Worm (Caenorhabditis elegans) whole organism, young adult: ENCODE results near the gene sqd-1.

ENCODE experiments used
- B0019.2 ChIP-seq: fragments of 200-800 bp; sonication (Bioruptor generic); conservative IDR thresholded peaks from 2 replicates; pipeline ENCODE4 v1.3.6; 2022; ENCODE audit warnings: missing genetic modification reagents, missing genetic modification characterization, missing compliant biosample characterization
- F23B12.7 ChIP-seq: sonication (generic microtip); optimal IDR thresholded peaks from 2 replicates; lab custom pipeline; 2017; ENCODE audit warnings: missing genetic modification characterization, mild to moderate bottlenecking, missing compliant biosample characterization, antibody characterized with exemption, moderate library complexity; ENCODE audit not compliant: insufficient read depth
- F39B2.1 ChIP-seq: fragments of 200-800 bp; sonication (Bioruptor generic); IDR thresholded peaks from 2 replicates; pipeline ENCODE4 v1.3.6; 2022; ENCODE audit warnings: missing genetic modification reagents, missing genetic modification characterization, missing compliant biosample characterization
- F49E8.2 ChIP-seq: sonication (generic microtip); optimal IDR thresholded peaks from 3 replicates; lab custom pipeline; 2017; ENCODE audit warnings: missing genetic modification characterization, mild to moderate bottlenecking, missing compliant biosample characterization, antibody characterized with exemption, moderate library complexity; ENCODE audit not compliant: insufficient read depth
- F52B5.7 ChIP-seq: sonication (generic microtip); optimal IDR thresholded peaks from 2 replicates; lab custom pipeline; 2016; ENCODE audit warnings: mild to moderate bottlenecking, missing genetic modification characterization, missing compliant biosample characterization
- K12H6.12 ChIP-seq: fragments of 200-800 bp; sonication (Bioruptor generic); optimal IDR thresholded peaks from 2 replicates; lab custom pipeline; 2018; ENCODE audit warnings: mild to moderate bottlenecking, missing genetic modification characterization, missing compliant biosample characterization
- T26A5.8 ChIP-seq: sonication (generic microtip); optimal IDR thresholded peaks from 2 replicates; lab custom pipeline; 2016; ENCODE audit warnings: missing genetic modification characterization, missing compliant biosample characterization
- Y53F4B.3 ChIP-seq: fragments of 200-800 bp; sonication (Bioruptor generic); IDR thresholded peaks from 2 replicates; pipeline ENCODE4 v1.3.6; 2022; ENCODE audit warnings: missing genetic modification reagents, missing genetic modification characterization, missing compliant biosample characterization
- Y53G8AR.9 ChIP-seq: fragments of 200-800 bp; sonication (Bioruptor generic); conservative IDR thresholded peaks from 2 replicates; pipeline ENCODE4 v1.3.6; 2022; ENCODE audit warnings: missing genetic modification reagents, missing genetic modification characterization, missing compliant biosample characterization
- Y56A3A.18 ChIP-seq: fragments of 200-800 bp; sonication (Bioruptor generic); IDR thresholded peaks from 2 replicates; pipeline ENCODE4 v1.3.6; 2022; ENCODE audit warnings: missing genetic modification reagents, missing genetic modification characterization, missing compliant biosample characterization
- ZK185.1 ChIP-seq: sonication (generic microtip); optimal IDR thresholded peaks from 2 replicates; lab custom pipeline; 2016; ENCODE audit warnings: mild to moderate bottlenecking, missing genetic modification characterization, missing compliant biosample characterization; ENCODE audit not compliant: poor library complexity, severe bottlenecking
- cebp-1 ChIP-seq, 2 experiments: fragments of 200-800 bp in 1 of 2; sonication (Bioruptor generic) in 1 of 2; sonication (generic microtip) in 1 of 2; IDR thresholded peaks in 1 of 2; optimal IDR thresholded peaks in 1 of 2; 2 replicates each; pipeline versions ENCODE4 v1.3.6 to Lab custom; 2017 to 2022; ENCODE audit warnings: missing compliant biosample characterization in 2 of 2, missing genetic modification characterization in 2 of 2, mild to moderate bottlenecking in 1 of 2, missing genetic modification reagents in 1 of 2, moderate library complexity in 1 of 2
- ceh-91 ChIP-seq: fragments of 200-800 bp; sonication (Bioruptor generic); IDR thresholded peaks from 2 replicates; pipeline ENCODE4 v1.3.6; 2022; ENCODE audit warnings: missing genetic modification reagents, missing genetic modification characterization, missing compliant biosample characterization
- chd-7 ChIP-seq: sonication (generic microtip); optimal IDR thresholded peaks from 2 replicates; lab custom pipeline; 2016; ENCODE audit warnings: mild to moderate bottlenecking, missing genetic modification characterization, moderate library complexity, missing compliant biosample characterization
- dox-1 ChIP-seq: fragments of 200-800 bp; sonication (Bioruptor generic); IDR thresholded peaks from 2 replicates; pipeline ENCODE4 v1.3.6; 2022; ENCODE audit warnings: missing genetic modification reagents, missing genetic modification characterization, missing compliant biosample characterization
- egl-44 ChIP-seq: fragments of 200-800 bp; sonication (Bioruptor generic); IDR thresholded peaks from 2 replicates; pipeline ENCODE4 v1.3.6; 2022; ENCODE audit warnings: missing genetic modification reagents, missing genetic modification characterization, missing compliant biosample characterization
- ets-4 ChIP-seq: fragments of 200-800 bp; sonication (Bioruptor generic); optimal IDR thresholded peaks from 2 replicates; lab custom pipeline; 2018; ENCODE audit warnings: mild to moderate bottlenecking, missing genetic modification characterization, missing compliant biosample characterization
- gei-17 ChIP-seq: fragments of 200-800 bp; sonication (Bioruptor generic); optimal IDR thresholded peaks from 2 replicates; lab custom pipeline; 2018; ENCODE audit warnings: mild to moderate bottlenecking, missing genetic modification characterization, missing compliant biosample characterization
- him-1 ChIP-seq: sonication (generic microtip); optimal IDR thresholded peaks from 2 replicates; lab custom pipeline; 2016; ENCODE audit warnings: missing genotype, missing genetic modification reagents, missing genetic modification characterization, missing compliant biosample characterization
- hlh-12 ChIP-seq: sonication (generic microtip); optimal IDR thresholded peaks from 2 replicates; lab custom pipeline; 2016; ENCODE audit warnings: missing genetic modification characterization, missing compliant biosample characterization
- hmg-20 ChIP-seq: fragments of 200-800 bp; sonication (Bioruptor generic); IDR thresholded peaks from 2 replicates; pipeline ENCODE4 v1.3.6; 2022; ENCODE audit warnings: missing genetic modification reagents, missing genetic modification characterization, missing compliant biosample characterization
- let-607 ChIP-seq, 2 experiments: fragments of 200-800 bp in 1 of 2; sonication (Bioruptor generic) in 1 of 2; sonication (generic microtip) in 1 of 2; optimal IDR thresholded peaks; 2 replicates each; lab custom pipeline; 2016 to 2018; ENCODE audit warnings: mild to moderate bottlenecking in 2 of 2, missing compliant biosample characterization in 2 of 2, missing genetic modification characterization in 2 of 2, moderate library complexity in 2 of 2, missing genotype in 1 of 2
- lin-26 ChIP-seq: fragments of 200-800 bp; sonication (Bioruptor generic); IDR thresholded peaks from 2 replicates; pipeline ENCODE4 v1.3.6; 2022; ENCODE audit warnings: missing genetic modification reagents, missing genetic modification characterization, missing compliant biosample characterization
- lin-40 ChIP-seq: sonication (generic microtip); optimal IDR thresholded peaks from 2 replicates; lab custom pipeline; 2016; ENCODE audit warnings: missing genetic modification characterization, mild to moderate bottlenecking, missing compliant biosample characterization, missing genotype, missing genetic modification reagents
- lir-1 ChIP-seq: fragments of 200-800 bp; sonication (Bioruptor generic); conservative IDR thresholded peaks from 2 replicates; pipeline ENCODE4 v1.3.6; 2022; ENCODE audit warnings: missing genetic modification reagents, missing genetic modification characterization, missing compliant biosample characterization
- lsl-1 ChIP-seq: fragments of 200-800 bp; sonication (Bioruptor generic); optimal IDR thresholded peaks from 2 replicates; lab custom pipeline; 2018; ENCODE audit warnings: mild to moderate bottlenecking, missing genetic modification characterization, moderate library complexity, missing compliant biosample characterization
- madf-6 ChIP-seq: fragments of 200-800 bp; sonication (Bioruptor generic); IDR thresholded peaks from 2 replicates; pipeline ENCODE4 v1.3.6; 2022; ENCODE audit warnings: missing genetic modification reagents, missing genetic modification characterization, missing compliant biosample characterization
- madf-8 ChIP-seq: fragments of 200-800 bp; sonication (Bioruptor generic); conservative IDR thresholded peaks from 2 replicates; pipeline ENCODE4 v1.3.6; 2022; ENCODE audit warnings: missing genetic modification reagents, missing genetic modification characterization, missing compliant biosample characterization
- mcd-1 ChIP-seq: fragments of 200-800 bp; sonication (Bioruptor generic); IDR thresholded peaks from 2 replicates; pipeline ENCODE4 v1.3.6; 2022; ENCODE audit warnings: missing genetic modification reagents, missing genetic modification characterization, missing compliant biosample characterization
- mel-28 ChIP-seq: sonication (generic microtip); optimal IDR thresholded peaks from 2 replicates; lab custom pipeline; 2016; ENCODE audit warnings: borderline replicate concordance, mild to moderate bottlenecking, missing genetic modification characterization, missing compliant biosample characterization
- mes-4 ChIP-seq: sonication (generic microtip); optimal IDR thresholded peaks from 2 replicates; lab custom pipeline; 2016; ENCODE audit warnings: missing genotype, missing genetic modification characterization, missing compliant biosample characterization
- nhr-120 ChIP-seq: fragments of 200-800 bp; sonication (Bioruptor generic); IDR thresholded peaks from 2 replicates; pipeline ENCODE4 v1.3.6; 2022; ENCODE audit warnings: missing genetic modification characterization, missing compliant biosample characterization
- nhr-179 ChIP-seq: sonication (generic microtip); optimal IDR thresholded peaks from 2 replicates; lab custom pipeline; 2016; ENCODE audit warnings: mild to moderate bottlenecking, missing genetic modification characterization, missing compliant biosample characterization
- nhr-90 ChIP-seq: sonication (generic microtip); optimal IDR thresholded peaks from 2 replicates; lab custom pipeline; 2016; ENCODE audit warnings: missing genotype, mild to moderate bottlenecking, missing genetic modification characterization, missing compliant biosample characterization
- pbrm-1 ChIP-seq: fragments of 200-800 bp; sonication (Bioruptor generic); IDR thresholded peaks from 2 replicates; pipeline ENCODE4 v1.3.6; 2022; ENCODE audit warnings: missing genetic modification reagents, missing genetic modification characterization, missing compliant biosample characterization
- rec-8 ChIP-seq, 2 experiments: sonication (generic microtip); optimal IDR thresholded peaks; 2 replicates each; lab custom pipeline; 2016; ENCODE audit warnings: mild to moderate bottlenecking in 2 of 2, missing genetic modification characterization in 2 of 2, missing genetic modification reagents in 2 of 2, missing genotype in 2 of 2, missing biosample characterization in 1 of 2, missing compliant biosample characterization in 1 of 2, moderate library complexity in 1 of 2
- repo-1 ChIP-seq: sonication (generic microtip); optimal IDR thresholded peaks from 2 replicates; lab custom pipeline; 2017; ENCODE audit warnings: mild to moderate bottlenecking, missing genetic modification characterization, missing compliant biosample characterization
- snpc-4 ChIP-seq, 5 experiments: fragments of 150-350 bp in 1 of 5; sonication (generic microtip) in 4 of 5; optimal IDR thresholded peaks; 2 replicates each; lab custom pipeline; 2014 to 2018; ENCODE audit warnings: missing genetic modification characterization in 5 of 5, missing biosample characterization in 3 of 5, antibody characterized with exemption in 2 of 5, mild to moderate bottlenecking in 2 of 5, missing compliant biosample characterization in 2 of 5, missing genotype in 2 of 5, moderate library complexity in 2 of 5, missing genetic modification reagents in 1 of 5
- tbx-9 ChIP-seq: sonication (generic microtip); optimal IDR thresholded peaks from 2 replicates; lab custom pipeline; 2016; ENCODE audit warnings: borderline replicate concordance, missing genetic modification characterization, inconsistent platforms, missing compliant biosample characterization
- zfh-2 ChIP-seq: fragments of 200-800 bp; sonication (Bioruptor generic); conservative IDR thresholded peaks from 2 replicates; pipeline ENCODE4 v1.3.6; 2022; ENCODE audit warnings: missing genetic modification reagents, missing genetic modification characterization, missing compliant biosample characterization
- zim-3 ChIP-seq: sonication (generic microtip); optimal IDR thresholded peaks from 2 replicates; lab custom pipeline; 2017; ENCODE audit warnings: mild to moderate bottlenecking, missing genetic modification characterization, moderate library complexity, missing compliant biosample characterization
- ztf-18 ChIP-seq: sonication (generic microtip); optimal IDR thresholded peaks from 2 replicates; lab custom pipeline; 2016; ENCODE audit warnings: missing genotype, mild to moderate bottlenecking, missing genetic modification characterization, missing compliant biosample characterization
- ztf-22 ChIP-seq: fragments of 200-800 bp; sonication (Bioruptor generic); optimal IDR thresholded peaks from 2 replicates; lab custom pipeline; 2018; ENCODE audit warnings: mild to moderate bottlenecking, missing genetic modification characterization, moderate library complexity, missing compliant biosample characterization
- ztf-26 ChIP-seq: sonication (generic microtip); optimal IDR thresholded peaks from 2 replicates; lab custom pipeline; 2017; ENCODE audit warnings: missing genetic modification characterization, missing compliant biosample characterization
- ztf-28 ChIP-seq: fragments of 200-800 bp; sonication (Bioruptor generic); IDR thresholded peaks from 2 replicates; pipeline ENCODE4 v1.3.6; 2022; ENCODE audit warnings: missing genetic modification reagents, missing genetic modification characterization, missing compliant biosample characterization
- ztf-6 ChIP-seq: fragments of 200-800 bp; sonication (Bioruptor generic); IDR thresholded peaks from 2 replicates; pipeline ENCODE4 v1.3.6; 2022; ENCODE audit warnings: missing genetic modification reagents, missing genetic modification characterization, missing compliant biosample characterization

The sqd-1 gene

ce11 chrIV:6321667-6322066, 2.3 kb upstream of the sqd-1 start, which contains the start of gene Y73B6BL.29 (continued):
- TF ChIP-seq Y53G8AR.9 (GFP tag; lab: Robert Waterston, UW), result peak; percentile 84
- TF ChIP-seq hmg-20 (GFP tag; lab: Robert Waterston, UW), result peak; percentile 80
- peak; percentile 85 for TF ChIP-seq lin-40 (tag; lab: Kevin White, UChicago)
- 0 out of 2 replicates have a peak, but pooled peaks have one; percentile 26 for TF ChIP-seq B0019.2
- TF ChIP-seq mel-28 (tag; lab: Kevin White, UChicago), result no peak
- TF ChIP-seq ztf-18 (tag; lab: Kevin White, UChicago), result peak; percentile 49
- TF ChIP-seq cebp-1 (GFP tag; IDR thresholded peaks at IDR 0.05; lab: Robert Waterston, UW), result peak; percentile 46
- TF ChIP-seq cebp-1 (tag; optimal IDR thresholded peaks at IDR 0.05; lab: Kevin White, UChicago), result peak; percentile 84
- TF ChIP-seq rec-8 (tag; optimal IDR thresholded peaks at IDR 0.05; lab: Kevin White, UChicago), result peak; percentile 69 to 87
- no peak for TF ChIP-seq tbx-9 (tag; lab: Kevin White, UChicago)
- TF ChIP-seq hlh-12 (tag; lab: Kevin White, UChicago), result no peak
- TF ChIP-seq F52B5.7, result peak; percentile 61
- peak; percentile 74 for TF ChIP-seq snpc-4 (GFP tag; optimal IDR thresholded peaks at IDR 0.05; lab: Kevin White, UChicago)
- TF ChIP-seq snpc-4 (tag; optimal IDR thresholded peaks at IDR 0.05; lab: Kevin White, UChicago), result peak; percentile 54 to 87 (median 78)
- peak; percentile 24 for TF ChIP-seq F23B12.7 (tag; lab: Kevin White, UChicago)
- TF ChIP-seq lin-26, result no peak
- no peak for TF ChIP-seq ets-4 (GFP tag; lab: Kevin White, UChicago)
- peak; percentile 35 for TF ChIP-seq repo-1 (tag; lab: Kevin White, UChicago)
- 0 out of 2 replicates have a peak, but pooled peaks have one; percentile 71 for TF ChIP-seq ztf-28 (GFP tag; lab: Robert Waterston, UW)
- TF ChIP-seq lir-1 (GFP tag; lab: Robert Waterston, UW), result peak; percentile 90
- peak; percentile 69 for TF ChIP-seq madf-6
- no peak for TF ChIP-seq nhr-179 (tag; lab: Kevin White, UChicago)
- TF ChIP-seq K12H6.12, result peak; percentile 90
- TF ChIP-seq zfh-2 (GFP tag; lab: Robert Waterston, UW), result no peak
- no peak for TF ChIP-seq nhr-120 (GFP tag; lab: Robert Waterston, UW)
- no peak for TF ChIP-seq ztf-22
- peak; percentile 97 for TF ChIP-seq ZK185.1 (tag; lab: Kevin White, UChicago)
- TF ChIP-seq mes-4, result no peak
- TF ChIP-seq dox-1 (GFP tag; lab: Robert Waterston, UW), result peak; percentile 78
- no peak for TF ChIP-seq F49E8.2
- 0 out of 2 replicates have a peak, but pooled peaks have one; percentile 14 for TF ChIP-seq ztf-6 (GFP tag; lab: Robert Waterston, UW)
- peak; percentile 64; the same call in 1 of the 2 replicates for TF ChIP-seq ceh-91 (GFP tag; lab: Robert Waterston, UW)
- TF ChIP-seq Y53F4B.3, result no peak
- peak; percentile 45 for TF ChIP-seq him-1 (tag; lab: Kevin White, UChicago)
- TF ChIP-seq lsl-1 (GFP tag; lab: Kevin White, UChicago), result peak; percentile 55
- TF ChIP-seq let-607 (tag; optimal IDR thresholded peaks at IDR 0.05; lab: Kevin White, UChicago), result peak; percentile 23 to 80
- peak; percentile 58; the same call in 1 of the 2 replicates for TF ChIP-seq F39B2.1
- peak; percentile 46 for TF ChIP-seq zim-3 (tag; lab: Kevin White, UChicago)
- TF ChIP-seq ztf-26 (tag; lab: Kevin White, UChicago), result peak; percentile 1
- no peak for TF ChIP-seq egl-44
- no peak for TF ChIP-seq T26A5.8 (tag; lab: Kevin White, UChicago)
- peak; percentile 53; the same call in 1 of the 2 replicates for TF ChIP-seq pbrm-1 (GFP tag; lab: Robert Waterston, UW)
- peak; percentile 7 for TF ChIP-seq gei-17
- TF ChIP-seq chd-7 (tag; lab: Kevin White, UChicago), result peak; percentile 56
- no peak for TF ChIP-seq nhr-90 (tag; lab: Kevin White, UChicago)
- TF ChIP-seq Y56A3A.18 (GFP tag; lab: Robert Waterston, UW), result no peak
- peak; percentile 81 for TF ChIP-seq mcd-1
- peak; percentile 55; the same call in 1 of the 2 replicates for TF ChIP-seq madf-8 (GFP tag; lab: Robert Waterston, UW)
